Fruit fly (Drosophila melanogaster): ENCODE measurements around the gene Phlpp.

The Phlpp gene

DNA sequence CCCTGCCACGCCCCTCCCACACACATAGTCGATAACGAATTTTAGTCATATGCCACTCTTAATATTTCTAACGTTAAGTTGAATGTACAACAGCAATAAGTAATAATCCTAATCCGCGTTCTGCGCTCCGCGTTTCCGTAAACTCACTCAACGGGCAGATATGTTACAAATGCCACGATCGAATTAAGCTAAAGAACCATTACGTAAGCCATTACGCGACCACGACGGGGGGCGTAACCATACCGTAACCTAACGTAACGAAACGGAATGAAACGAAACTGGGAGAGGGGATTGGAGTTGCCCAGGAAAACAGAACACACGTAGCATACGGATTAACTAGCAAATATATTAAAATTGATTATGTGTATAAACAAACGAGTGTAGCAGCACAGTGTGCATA is 1.1 kb upstream of the Phlpp start:
- TF ChIP-seq Sp1 (GFP tag; optimal IDR thresholded peaks at IDR 0.05) (no peak), br (GFP tag; optimal IDR thresholded peaks at IDR 0.05) (no peak), fru (GFP tag; optimal IDR thresholded peaks at IDR 0.05) (no peak)

dm6 chr2L:19063090-19063692 is 4.3 kb downstream of the Phlpp start, which contains the start of gene Dus4:
TSS of gene Dus4 (plus strand) at chr2L:19063295.
- TF ChIP-seq Myc (optimal IDR thresholded peaks at IDR 0.05) (peak; percentile 36), GATAd (GFP tag; optimal IDR thresholded peaks at IDR 0.05) (no peak)

DNA sequence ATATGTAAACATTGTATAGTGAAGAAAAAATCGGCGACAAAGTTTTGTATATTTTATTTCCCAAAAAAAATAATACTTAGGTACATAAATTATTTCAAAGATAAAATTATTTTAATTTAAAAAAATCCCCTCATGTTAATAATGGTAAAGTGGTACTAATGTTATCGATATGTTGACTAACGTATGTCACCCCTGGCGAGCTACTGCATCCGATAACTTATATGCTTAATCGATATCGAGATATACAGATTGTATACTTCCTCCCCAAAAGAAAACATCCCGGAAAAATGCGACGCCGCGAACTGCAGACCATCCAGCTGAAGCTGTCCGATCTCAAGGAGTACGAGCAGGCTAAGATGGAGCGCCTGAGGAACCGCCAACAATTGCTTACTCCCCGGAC is 5.8 kb downstream of the Phlpp start, which contains the start of gene CG17343:
CG17343 (plus strand) TSS at position 224 of the 400 bp plus-strand sequence.
- no peak for TF ChIP-seq Vsx2 (GFP tag; optimal IDR thresholded peaks at IDR 0.05; ENCODE audit: partially characterized antibody)
- TF ChIP-seq Rel (GFP tag; optimal IDR thresholded peaks at IDR 0.05) = no peak
- peak; percentile 90 for TF ChIP-seq Rel (tag; optimal IDR thresholded peaks at IDR 0.05)

DNA sequence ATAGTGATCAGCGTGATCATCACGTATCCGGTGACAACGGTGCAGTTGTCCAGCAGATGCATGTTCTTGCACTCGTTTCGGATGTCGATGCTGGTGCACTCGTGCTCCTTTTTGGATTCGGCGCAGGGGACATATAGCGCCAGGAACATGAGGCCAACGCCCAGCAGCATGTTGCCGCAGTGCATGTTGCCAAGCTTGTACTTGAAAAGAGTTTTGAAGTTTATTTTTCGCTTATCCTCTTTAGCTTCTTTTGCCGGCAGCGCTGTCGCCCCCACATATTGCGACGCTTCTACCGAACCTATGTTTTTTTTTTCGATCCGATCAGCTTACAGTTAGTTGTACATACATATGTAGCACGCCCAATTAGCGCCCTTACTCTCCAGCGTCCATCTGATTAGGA is 9.5 kb downstream of the Phlpp start:
- TF ChIP-seq br (GFP tag; optimal IDR thresholded peaks at IDR 0.05) (no peak), pan (optimal IDR thresholded peaks at IDR 0.05) (no peak), Dfd (GFP tag; optimal IDR thresholded peaks at IDR 0.05) (no peak)

DNA sequence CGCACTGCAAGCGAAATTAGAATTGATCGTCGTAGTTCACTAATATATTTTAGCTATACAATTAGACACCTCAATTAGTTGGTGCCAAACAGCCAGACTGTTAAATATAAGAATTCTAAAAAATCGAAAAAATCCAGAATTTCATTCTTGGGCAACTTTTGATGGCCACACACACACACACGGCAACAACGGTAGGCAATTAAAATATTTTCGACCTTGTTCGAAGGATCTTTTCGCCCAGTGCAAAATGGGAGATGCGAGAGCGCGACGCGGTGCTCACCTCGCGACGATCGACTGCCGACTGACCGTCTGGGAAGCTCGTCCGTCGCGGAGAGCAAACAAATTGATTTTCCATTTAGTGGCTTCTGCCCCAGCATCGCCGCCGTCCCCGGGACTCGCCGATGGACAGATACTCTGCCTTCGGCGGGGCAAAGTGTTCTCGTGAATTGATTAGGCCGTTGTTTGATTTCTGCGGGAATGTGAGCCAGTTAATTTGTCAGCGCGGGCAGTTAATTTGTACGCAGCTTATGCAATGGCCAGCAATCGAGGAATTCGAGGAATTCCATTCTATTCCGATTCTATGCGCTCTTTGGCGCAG is 10.7 kb downstream of the Phlpp start, which contains the start of gene CG10702:
CG10702 (minus strand) TSS at position 304 of the 598 bp plus-strand sequence.
- no peak for TF ChIP-seq jim (GFP tag; optimal IDR thresholded peaks at IDR 0.05)
- peak; percentile 45 for TF ChIP-seq woc (GFP tag; optimal IDR thresholded peaks at IDR 0.05)

- TF ChIP-seq GATAd (GFP tag; optimal IDR thresholded peaks at IDR 0.05) (no peak), CG32264 (GFP tag; optimal IDR thresholded peaks at IDR 0.05) (no peak), br (GFP tag; optimal IDR thresholded peaks at IDR 0.05) (peak; percentile 29), jim (GFP tag; optimal IDR thresholded peaks at IDR 0.05) (no peak), fru (GFP tag; optimal IDR thresholded peaks at IDR 0.05) (peak; percentile 31), HLH106 (tag; optimal IDR thresholded peaks at IDR 0.05) (peak; percentile 62), OdsH (GFP tag; optimal IDR thresholded peaks at IDR 0.05) (peak; percentile 12), h (GFP tag; optimal IDR thresholded peaks at IDR 0.05) (peak; percentile 42), Abd-B (GFP tag; optimal IDR thresholded peaks at IDR 0.05) (no peak), foxo (GFP tag; optimal IDR thresholded peaks at IDR 0.05) (peak in 1 of 2 experiments; percentile 39), Sp1 (GFP tag; optimal IDR thresholded peaks at IDR 0.05) (no peak), CrebA (GFP tag; optimal IDR thresholded peaks at IDR 0.05; ENCODE audit: borderline replicate concordance) (no peak), dmrt93B (GFP tag; optimal IDR thresholded peaks at IDR 0.05) (peak; percentile 14), woc (GFP tag; optimal IDR thresholded peaks at IDR 0.05) (peak; percentile 73), ey (GFP tag; optimal IDR thresholded peaks at IDR 0.05) (peak; percentile 29), dl (GFP tag; optimal IDR thresholded peaks at IDR 0.05; ENCODE audit: insufficient read depth in 1 of 2, partially characterized antibody in 2 of 2) (no peak), psq (GFP tag; optimal IDR thresholded peaks at IDR 0.05) (no peak), pan (optimal IDR thresholded peaks at IDR 0.05) (no peak)
Observed at dm6 chr2L:19071713-19072112, 12.8 kb downstream of the Phlpp start.

DNA sequence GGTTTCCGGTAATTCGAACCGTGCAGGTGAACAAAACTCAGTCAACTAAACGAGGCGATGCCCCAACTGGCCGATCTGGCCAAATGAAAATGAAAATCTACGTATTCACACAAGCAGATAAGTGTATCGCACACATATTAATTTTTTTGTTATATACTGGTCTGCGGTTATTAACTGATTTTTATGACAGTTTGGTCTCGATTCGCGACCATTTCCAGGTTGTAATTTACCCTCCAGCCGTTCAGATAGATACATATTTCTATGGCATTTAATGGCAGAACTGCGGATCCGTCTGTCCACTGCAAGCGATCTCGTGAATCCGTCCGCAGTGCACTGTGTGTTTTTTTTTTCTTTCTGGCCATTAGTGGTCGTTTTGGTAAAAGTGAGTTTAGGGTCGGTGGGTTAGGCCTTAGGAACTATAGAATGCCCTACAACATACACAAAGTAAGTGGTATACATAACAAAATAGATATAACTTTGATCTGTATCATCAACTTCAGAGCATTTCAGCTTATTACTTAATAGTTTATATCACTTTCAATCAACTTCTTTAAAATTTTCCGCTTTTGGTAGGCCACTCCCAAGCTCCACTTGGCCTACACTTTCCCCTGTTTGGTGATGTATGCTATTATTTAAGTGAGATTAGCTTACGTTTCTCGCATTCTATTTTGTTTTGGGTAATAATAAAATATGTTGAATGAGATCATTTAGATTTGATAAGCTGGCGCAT is 15.3 kb downstream of the Phlpp start, which contains the start of gene CG17572:
CG17572 (minus strand) TSS at position 51 of the 730 bp plus-strand sequence.
- TF ChIP-seq woc (GFP tag; optimal IDR thresholded peaks at IDR 0.05) (no peak), Jra (GFP tag; optimal IDR thresholded peaks at IDR 0.05) (no peak)
